Fruit fly (Drosophila melanogaster) whole organism, adult: ENCODE results near the gene Cul2.

ENCODE experiments used
- CG1620 ChIP-seq: fragments of 200-800 bp; sonication (Bioruptor generic); optimal IDR thresholded peaks from 2 replicates; lab custom pipeline; 2016; ENCODE audit warnings: missing biosample characterization, missing genetic modification characterization
- CG5204 ChIP-seq: fragments of 200-800 bp; sonication (Bioruptor generic); optimal IDR thresholded peaks from 2 replicates; lab custom pipeline; 2016; ENCODE audit warnings: missing biosample characterization, missing genetic modification characterization
- bab1 ChIP-seq: fragments of 200-800 bp; sonication (Bioruptor generic); optimal IDR thresholded peaks from 3 replicates; lab custom pipeline; 2019; ENCODE audit warnings: missing biosample characterization, mild to moderate bottlenecking, missing genetic modification characterization, moderate library complexity
- tj ChIP-seq: fragments of 200-800 bp; sonication (Bioruptor generic); optimal IDR thresholded peaks from 3 replicates; lab custom pipeline; 2017; ENCODE audit warnings: missing biosample characterization, mild to moderate bottlenecking, missing genetic modification characterization, moderate library complexity

- TF ChIP-seq CG5204 (GFP tag; lab: Kevin White, UChicago) (no peak), CG1620 (GFP tag; lab: Kevin White, UChicago) (no peak), bab1 (GFP tag; lab: Kevin White, UChicago) (peak; percentile 14), tj (GFP tag; lab: Kevin White, UChicago) (peak; percentile 26)
These were observed 29.3 kb upstream of the Cul2 start for dm6 chr2L:21629149-21629813.
